Worm (Caenorhabditis elegans) whole organism, L4 larva: ENCODE data around the gene srx-5.
A peak's percentile ranks its signal among the peaks of the same experiment; 100 is the strongest.

Source experiments
- D1046.2 ChIP-seq: fragments of 200-800 bp; sonication (Bioruptor generic); IDR thresholded peaks from 2 replicates; pipeline ENCODE4 v1.3.6; 2022; ENCODE audit warnings: missing genetic modification characterization, missing compliant biosample characterization
- F44E2.7 ChIP-seq: fragments of 200-800 bp; sonication (Bioruptor generic); IDR thresholded peaks from 2 replicates; pipeline ENCODE4 v2.1.2; 2022; ENCODE audit warnings: missing genetic modification characterization, missing compliant biosample characterization
- Y105C5A.15 ChIP-seq: fragments of 200-800 bp; sonication (Bioruptor generic); IDR thresholded peaks from 2 replicates; pipeline ENCODE4 v1.3.6; 2022; ENCODE audit warnings: missing genetic modification characterization, missing compliant biosample characterization
- ZK337.2 ChIP-seq: fragments of 200-800 bp; sonication (Bioruptor generic); IDR thresholded peaks from 2 replicates; pipeline ENCODE4 v1.3.6; 2022; ENCODE audit warnings: missing genetic modification reagents, missing genetic modification characterization, missing compliant biosample characterization
- aha-1 ChIP-seq: fragments of 150-350 bp; peaks from one replicate; lab custom pipeline; 2014; ENCODE audit warnings: missing biosample characterization, missing genetic modification characterization
- aly-2 ChIP-seq: sonication (generic microtip); optimal IDR thresholded peaks from 2 replicates; lab custom pipeline; 2018; ENCODE audit warnings: missing biosample characterization, missing genetic modification characterization
- arid-1 ChIP-seq: fragments of 200-800 bp; sonication (Bioruptor generic); conservative IDR thresholded peaks from 2 replicates; pipeline ENCODE4 v1.3.6; 2022; ENCODE audit warnings: missing genetic modification reagents, missing genetic modification characterization, missing compliant biosample characterization
- ceh-20 ChIP-seq: fragments of 200-800 bp; sonication (Bioruptor generic); IDR thresholded peaks from 2 replicates; pipeline ENCODE4 v1.3.6; 2022; ENCODE audit warnings: missing genetic modification reagents, missing genetic modification characterization, missing compliant biosample characterization
- ceh-62 ChIP-seq: sonication (generic microtip); optimal IDR thresholded peaks from 2 replicates; lab custom pipeline; 2017; ENCODE audit warnings: missing biosample characterization, missing genetic modification characterization
- ctbp-1 ChIP-seq: fragments of 200-800 bp; sonication (Bioruptor generic); IDR thresholded peaks from 2 replicates; pipeline ENCODE4 v1.3.6; 2022; ENCODE audit warnings: missing genetic modification reagents, missing genetic modification characterization, missing compliant biosample characterization
- dmd-6 ChIP-seq: fragments of 200-800 bp; sonication (Bioruptor generic); IDR thresholded peaks from 2 replicates; pipeline ENCODE4 v1.3.6; 2022; ENCODE audit warnings: missing genetic modification reagents, missing genetic modification characterization, missing compliant biosample characterization
- dmd-8 ChIP-seq: fragments of 200-800 bp; sonication (Bioruptor generic); IDR thresholded peaks from 2 replicates; pipeline ENCODE4 v1.3.6; 2022; ENCODE audit warnings: missing genetic modification characterization, missing compliant biosample characterization
- duxl-1 ChIP-seq: sonication (generic microtip); optimal IDR thresholded peaks from 2 replicates; lab custom pipeline; 2016; ENCODE audit warnings: mild to moderate bottlenecking, missing genetic modification characterization, moderate library complexity, missing compliant biosample characterization; ENCODE audit not compliant: poor library complexity
- egl-27 ChIP-seq: sonication (generic microtip); optimal IDR thresholded peaks from 3 replicates; lab custom pipeline; 2017; ENCODE audit warnings: missing biosample characterization, missing genetic modification reagents, missing genetic modification characterization
- hif-1 ChIP-seq, 2 experiments: sonication (generic microtip); optimal IDR thresholded peaks; 2 replicates each; lab custom pipeline; 2016 to 2017; ENCODE audit warnings: missing compliant biosample characterization in 2 of 2, missing genetic modification characterization in 2 of 2, missing genetic modification reagents in 2 of 2, missing genotype in 2 of 2, mild to moderate bottlenecking in 1 of 2
- hlh-30 ChIP-seq: sonication (generic microtip); optimal IDR thresholded peaks from 2 replicates; lab custom pipeline; 2017; ENCODE audit warnings: antibody characterized with exemption, mild to moderate bottlenecking, missing genetic modification characterization, missing compliant biosample characterization; ENCODE audit not compliant: insufficient read depth
- hmg-1.1 ChIP-seq: fragments of 200-800 bp; sonication (Bioruptor generic); IDR thresholded peaks from 2 replicates; pipeline ENCODE4 v1.3.6; 2022; ENCODE audit warnings: missing genetic modification reagents, missing genetic modification characterization, missing compliant biosample characterization
- lim-7 ChIP-seq: fragments of 200-800 bp; sonication (Bioruptor generic); IDR thresholded peaks from 2 replicates; pipeline ENCODE4 v1.3.6; 2022; ENCODE audit warnings: missing genetic modification characterization, missing compliant biosample characterization
- lin-1 ChIP-seq: fragments of 200-800 bp; sonication (Bioruptor generic); IDR thresholded peaks from 2 replicates; pipeline ENCODE4 v1.3.6; 2022; ENCODE audit warnings: missing genetic modification reagents, missing genetic modification characterization, missing compliant biosample characterization
- lin-39 ChIP-seq: fragments of 150-350 bp; optimal IDR thresholded peaks from 2 replicates; lab custom pipeline; 2014; ENCODE audit warnings: missing biosample characterization, missing genetic modification reagents, missing genetic modification characterization
- mdl-1 ChIP-seq, 2 experiments: fragments of 150-350 bp in 1 of 2; sonication (generic microtip) in 1 of 2; optimal IDR thresholded peaks; 2 replicates each; lab custom pipeline; 2014 to 2017; ENCODE audit warnings: missing biosample characterization in 2 of 2, missing genetic modification characterization in 2 of 2
- mes-2 ChIP-seq: sonication (generic microtip); optimal IDR thresholded peaks from 2 replicates; lab custom pipeline; 2016; ENCODE audit warnings: missing genotype, mild to moderate bottlenecking, missing genetic modification characterization, missing compliant biosample characterization; ENCODE audit not compliant: poor library complexity, severe bottlenecking
- mxl-3 ChIP-seq: fragments of 200-800 bp; sonication (Bioruptor generic); optimal IDR thresholded peaks from 2 replicates; lab custom pipeline; 2018; ENCODE audit warnings: mild to moderate bottlenecking, missing genetic modification characterization, missing compliant biosample characterization
- nhr-111 ChIP-seq: fragments of 200-800 bp; sonication (Bioruptor generic); optimal IDR thresholded peaks from 2 replicates; lab custom pipeline; 2018; ENCODE audit warnings: mild to moderate bottlenecking, missing genetic modification characterization, missing compliant biosample characterization
- nhr-237 ChIP-seq: sonication (generic microtip); optimal IDR thresholded peaks from 2 replicates; lab custom pipeline; 2017; ENCODE audit warnings: missing biosample characterization, missing genetic modification characterization
- nhr-28 ChIP-seq: fragments of 150-350 bp; optimal IDR thresholded peaks from 2 replicates; lab custom pipeline; 2014; ENCODE audit warnings: missing biosample characterization, missing genetic modification characterization
- nhr-6 ChIP-seq: fragments of 150-350 bp; optimal IDR thresholded peaks from 2 replicates; lab custom pipeline; 2014; ENCODE audit warnings: missing biosample characterization, missing genetic modification characterization
- nhr-77 ChIP-seq: fragments of 150-350 bp; optimal IDR thresholded peaks from 2 replicates; lab custom pipeline; 2014; ENCODE audit warnings: missing biosample characterization, missing genetic modification characterization
- pha-4 ChIP-seq, 2 experiments: fragments of 150-350 bp in 1 of 2; fragments of 200-800 bp in 1 of 2; sonication (Bioruptor generic) in 1 of 2; IDR thresholded peaks in 1 of 2; optimal IDR thresholded peaks in 1 of 2; 2 replicates each; pipeline versions ENCODE4 v1.3.6 to Lab custom; 2014 to 2022; ENCODE audit warnings: missing genetic modification characterization in 2 of 2, missing genetic modification reagents in 2 of 2, missing biosample characterization in 1 of 2, missing compliant biosample characterization in 1 of 2
- unc-130 ChIP-seq: sonication (generic microtip); optimal IDR thresholded peaks from 2 replicates; lab custom pipeline; 2016; ENCODE audit warnings: missing genetic modification reagents, missing genetic modification characterization, missing compliant biosample characterization

The srx-5 gene

DNA sequence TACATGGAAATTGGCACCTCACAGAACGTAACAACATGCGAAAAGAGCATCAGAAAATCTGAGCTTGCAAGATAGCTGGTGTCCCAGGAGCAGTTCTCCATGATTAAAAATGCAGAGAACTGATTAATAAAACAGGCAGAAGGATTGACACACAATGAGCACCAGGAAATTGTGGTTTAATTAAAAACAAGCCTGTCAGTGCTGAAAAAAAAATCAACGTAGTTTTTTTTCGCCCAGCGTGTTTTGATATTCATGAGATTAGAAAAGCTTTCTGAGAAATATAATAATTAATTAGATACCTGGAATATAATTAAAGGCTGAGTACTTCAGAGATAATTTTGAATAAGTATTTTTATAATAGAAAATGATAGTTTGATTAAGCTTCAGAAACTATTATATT, 42.2 kb upstream of the srx-5 start, which contains the start of gene srh-246:
Gene srh-246 (minus strand): TSS at position 101 of the 400 bp plus-strand sequence.
- TF ChIP-seq Y105C5A.15 (GFP tag; lab: Robert Waterston, UW) (no peak), ceh-62 (tag; lab: Kevin White, UChicago) (no peak)

ce11 chrV:658140-658539, 41.7 kb upstream of the srx-5 start:
- TF ChIP-seq lim-7: peak; percentile 59; the same call in 1 of the 2 replicates

DNA sequence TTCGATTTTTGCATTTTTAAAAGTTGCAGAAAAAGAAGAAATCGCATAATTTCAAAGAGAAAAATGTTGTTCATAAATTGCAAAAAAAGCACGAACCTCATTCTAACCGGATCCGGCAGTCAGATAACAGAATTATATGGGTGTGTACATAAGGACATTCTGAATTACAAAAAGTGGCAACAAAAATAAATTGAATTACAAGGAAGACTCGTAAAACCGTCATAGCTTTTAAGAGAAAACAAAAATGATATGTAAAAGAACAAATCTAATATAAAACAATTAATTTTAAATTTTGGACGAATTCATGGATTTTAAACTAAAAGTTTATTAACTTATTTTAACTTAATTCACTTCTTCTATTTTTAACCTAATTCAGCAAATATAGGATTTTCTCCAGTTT, 39.7 kb upstream of the srx-5 start, which contains the start of gene F31F4.17:
Gene F31F4.17 (minus strand): TSS at position 101 of the 400 bp plus-strand sequence.
- no peak for TF ChIP-seq egl-27 (tag; lab: Kevin White, UChicago)
- no peak for TF ChIP-seq hif-1 (tag; optimal IDR thresholded peaks at IDR 0.05; lab: Kevin White, UChicago)
- no peak for TF ChIP-seq nhr-28 (tag; lab: Kevin White, UChicago)
- no peak for TF ChIP-seq aly-2 (tag; lab: Kevin White, UChicago)
- no peak for TF ChIP-seq ZK337.2 (GFP tag; lab: Robert Waterston, UW)
- TF ChIP-seq lin-1 (GFP tag; lab: Robert Waterston, UW): no peak

DNA sequence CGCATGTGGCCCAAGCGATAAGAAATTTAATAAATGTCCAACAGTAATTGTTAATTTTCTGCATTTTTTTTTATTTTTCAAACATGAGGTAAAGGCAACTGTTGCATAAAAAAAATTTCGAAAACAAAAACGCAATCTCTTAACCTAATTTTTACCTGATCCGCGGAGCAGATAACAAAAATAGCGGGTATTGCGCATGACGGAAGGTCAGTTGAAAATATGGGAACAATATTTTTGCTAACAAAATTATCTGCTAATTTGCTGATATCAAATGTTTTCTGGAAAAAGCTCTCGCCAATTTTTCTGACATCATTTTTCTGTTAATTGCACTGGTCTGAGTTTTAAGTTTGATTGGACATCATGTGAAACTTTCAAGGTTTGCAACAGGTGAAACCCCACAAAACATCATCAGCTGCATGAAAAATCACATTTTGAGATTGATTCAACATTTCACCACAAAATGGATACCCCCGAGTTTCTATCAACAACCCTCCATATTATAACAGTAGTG, 35.5 kb upstream of the srx-5 start, which contains the start of the genes F31F4.11 and srh-266:
Gene F31F4.11 (minus strand): TSS at position 101 of the 511 bp plus-strand sequence.
Gene srh-266 (plus strand): TSS at position 461 of the 511 bp plus-strand sequence.
- TF ChIP-seq D1046.2 (GFP tag; lab: Robert Waterston, UW) (no peak), nhr-237 (no peak), arid-1 (GFP tag; lab: Robert Waterston, UW) (no peak), egl-27 (tag; lab: Kevin White, UChicago) (no peak), hmg-1.1 (no peak), ceh-20 (no peak), lin-39 (no peak)

- peak; percentile 39 for TF ChIP-seq nhr-28 (tag; lab: Kevin White, UChicago)
- no peak for TF ChIP-seq pha-4 (GFP tag; IDR thresholded peaks at IDR 0.05; lab: Robert Waterston, UW)
- TF ChIP-seq pha-4 (tag; optimal IDR thresholded peaks at IDR 0.05; lab: Kevin White, UChicago): no peak
- peak; percentile 61; the same call in 1 of the 2 replicates for TF ChIP-seq dmd-6 (GFP tag; lab: Robert Waterston, UW)
- TF ChIP-seq mxl-3 (GFP tag; lab: Kevin White, UChicago): peak; percentile 33
- TF ChIP-seq nhr-77 (tag; lab: Kevin White, UChicago): peak; percentile 6
- TF ChIP-seq hlh-30 (tag; lab: Kevin White, UChicago): peak; percentile 69
- peak; percentile 58 for TF ChIP-seq duxl-1 (tag; lab: Kevin White, UChicago)
- TF ChIP-seq mes-2 (tag; lab: Kevin White, UChicago): no peak
- TF ChIP-seq arid-1 (GFP tag; lab: Robert Waterston, UW): no peak
- no peak for TF ChIP-seq F44E2.7 (GFP tag; lab: Robert Waterston, UW)
- TF ChIP-seq mdl-1 (tag; optimal IDR thresholded peaks at IDR 0.05; lab: Kevin White, UChicago): peak; percentile 37 to 74
- no peak for TF ChIP-seq nhr-111 (GFP tag; lab: Kevin White, UChicago)
- TF ChIP-seq egl-27 (tag; lab: Kevin White, UChicago): no peak
- TF ChIP-seq hmg-1.1: 0 out of 2 replicates have a peak, but pooled peaks have one; percentile 12
- no peak for TF ChIP-seq ctbp-1 (GFP tag; lab: Robert Waterston, UW)
- TF ChIP-seq dmd-8 (GFP tag; lab: Robert Waterston, UW): no peak
- TF ChIP-seq nhr-6 (tag; lab: Kevin White, UChicago): no peak
- TF ChIP-seq unc-130 (GFP tag; lab: Kevin White, UChicago): no peak
- peak; percentile 13 for TF ChIP-seq aha-1 (tag; lab: Kevin White, UChicago)
These were observed 32.4 kb upstream of the srx-5 start, which contains the start of gene nhr-180 for ce11 chrV:667459-667858. nhr-180 (minus strand) TSS chrV:667510.
